Worm (Caenorhabditis elegans) whole organism, L3 larva: Measurements from ENCODE around the gene F13H8.1.
A peak's percentile ranks its signal among the peaks of the same experiment; 100 is the strongest.

ENCODE experiments used
- R02D3.7 ChIP-seq: fragments of 150-350 bp; optimal IDR thresholded peaks from 2 replicates; lab custom pipeline; 2014; ENCODE audit warnings: missing biosample characterization, missing genetic modification characterization
- aly-2 ChIP-seq: fragments of 150-350 bp; optimal IDR thresholded peaks from 2 replicates; lab custom pipeline; 2014; ENCODE audit warnings: missing biosample characterization, missing genetic modification characterization
- ama-1 ChIP-seq: fragments of 150-350 bp; optimal IDR thresholded peaks from 2 replicates; lab custom pipeline; 2018
- ceh-16 ChIP-seq: sonication (generic microtip); optimal IDR thresholded peaks from 2 replicates; lab custom pipeline; 2017; ENCODE audit warnings: missing biosample characterization, missing genetic modification characterization
- ceh-28 ChIP-seq: fragments of 150-350 bp; optimal IDR thresholded peaks from 2 replicates; lab custom pipeline; 2014; ENCODE audit warnings: missing biosample characterization, missing genetic modification reagents, missing genetic modification characterization
- ceh-82 ChIP-seq: fragments of 150-350 bp; optimal IDR thresholded peaks from 2 replicates; lab custom pipeline; 2014; ENCODE audit warnings: missing biosample characterization, missing genetic modification characterization
- ceh-9 ChIP-seq: sonication (generic microtip); optimal IDR thresholded peaks from 2 replicates; lab custom pipeline; 2018; ENCODE audit warnings: missing biosample characterization, missing genetic modification characterization
- daf-12 ChIP-seq: fragments of 150-350 bp; optimal IDR thresholded peaks from 2 replicates; lab custom pipeline; 2014; ENCODE audit warnings: missing biosample characterization, missing genetic modification reagents, missing genetic modification characterization
- egl-27 ChIP-seq: sonication (generic microtip); optimal IDR thresholded peaks from 4 replicates; lab custom pipeline; 2017; ENCODE audit warnings: missing biosample characterization, missing genetic modification reagents, missing genetic modification characterization
- elt-1 ChIP-seq: fragments of 150-350 bp; optimal IDR thresholded peaks from 2 replicates; lab custom pipeline; 2014; ENCODE audit warnings: missing biosample characterization, missing genetic modification characterization
- elt-2 ChIP-seq: sonication (generic microtip); optimal IDR thresholded peaks from 2 replicates; lab custom pipeline; 2016; ENCODE audit warnings: missing genetic modification reagents, mild to moderate bottlenecking, missing genetic modification characterization, missing compliant biosample characterization
- eor-1 ChIP-seq, 2 experiments: fragments of 150-350 bp; optimal IDR thresholded peaks; 2 replicates each; lab custom pipeline; 2014 to 2018; ENCODE audit warnings: missing biosample characterization in 2 of 2, missing genetic modification characterization in 2 of 2
- fkh-2 ChIP-seq: fragments of 150-350 bp; optimal IDR thresholded peaks from 2 replicates; lab custom pipeline; 2014; ENCODE audit warnings: missing biosample characterization, missing genetic modification reagents, missing genetic modification characterization
- fos-1 ChIP-seq: fragments of 150-350 bp; optimal IDR thresholded peaks from 2 replicates; lab custom pipeline; 2014; ENCODE audit warnings: missing biosample characterization, missing genetic modification characterization
- hmg-11 ChIP-seq: sonication (generic microtip); optimal IDR thresholded peaks from 2 replicates; lab custom pipeline; 2016; ENCODE audit warnings: missing genetic modification characterization, missing compliant biosample characterization
- lin-15B ChIP-seq: fragments of 150-350 bp; optimal IDR thresholded peaks from 2 replicates; lab custom pipeline; 2014; ENCODE audit warnings: missing biosample characterization, missing genetic modification characterization
- lin-39 ChIP-seq: fragments of 150-350 bp; optimal IDR thresholded peaks from 2 replicates; lab custom pipeline; 2018; ENCODE audit warnings: missing biosample characterization, missing genetic modification reagents, missing genetic modification characterization
- nfya-1 ChIP-seq: sonication (generic microtip); optimal IDR thresholded peaks from 2 replicates; lab custom pipeline; 2017; ENCODE audit warnings: missing genetic modification characterization, mild to moderate bottlenecking, missing compliant biosample characterization, antibody characterized with exemption, moderate library complexity; ENCODE audit not compliant: insufficient read depth
- nhr-11 ChIP-seq: fragments of 150-350 bp; optimal IDR thresholded peaks from 2 replicates; lab custom pipeline; 2014; ENCODE audit warnings: missing biosample characterization, missing genetic modification characterization
- nhr-12 ChIP-seq: fragments of 150-350 bp; optimal IDR thresholded peaks from 2 replicates; lab custom pipeline; 2014; ENCODE audit warnings: missing biosample characterization, missing genetic modification characterization
- nhr-23 ChIP-seq: fragments of 150-350 bp; optimal IDR thresholded peaks from 2 replicates; lab custom pipeline; 2014; ENCODE audit warnings: missing biosample characterization, missing genetic modification reagents, missing genetic modification characterization
- nhr-237 ChIP-seq: fragments of 150-350 bp; optimal IDR thresholded peaks from 2 replicates; lab custom pipeline; 2014; ENCODE audit warnings: missing biosample characterization, missing genetic modification characterization
- nhr-25 ChIP-seq: sonication (generic microtip); optimal IDR thresholded peaks from 2 replicates; lab custom pipeline; 2017; ENCODE audit warnings: missing biosample characterization, missing genetic modification characterization
- nhr-28 ChIP-seq: fragments of 150-350 bp; optimal IDR thresholded peaks from 2 replicates; lab custom pipeline; 2014; ENCODE audit warnings: missing biosample characterization, missing genetic modification characterization
- nhr-43 ChIP-seq: sonication (generic microtip); optimal IDR thresholded peaks from 2 replicates; lab custom pipeline; 2016; ENCODE audit warnings: mild to moderate bottlenecking, missing genetic modification characterization, missing compliant biosample characterization; ENCODE audit not compliant: poor library complexity, severe bottlenecking
- nhr-67 ChIP-seq: fragments of 150-350 bp; optimal IDR thresholded peaks from 2 replicates; lab custom pipeline; 2014; ENCODE audit warnings: missing biosample characterization, missing genetic modification characterization
- nhr-77 ChIP-seq: fragments of 150-350 bp; optimal IDR thresholded peaks from 2 replicates; lab custom pipeline; 2014; ENCODE audit warnings: missing biosample characterization, missing genetic modification characterization
- pha-4 ChIP-seq: fragments of 150-350 bp; optimal IDR thresholded peaks from 2 replicates; lab custom pipeline; 2014; ENCODE audit warnings: missing biosample characterization, missing genetic modification reagents, missing genetic modification characterization
- pqm-1 ChIP-seq: fragments of 150-350 bp; optimal IDR thresholded peaks from 2 replicates; lab custom pipeline; 2017; ENCODE audit warnings: missing biosample characterization, missing genetic modification characterization, inconsistent platforms
- sea-2 ChIP-seq: fragments of 150-350 bp; sonication (generic microtip); optimal IDR thresholded peaks from 4 replicates; lab custom pipeline; 2014; ENCODE audit warnings: missing biosample characterization, missing genetic modification reagents, missing genetic modification characterization
- skn-1 ChIP-seq: fragments of 150-350 bp; optimal IDR thresholded peaks from 2 replicates; lab custom pipeline; 2014; ENCODE audit warnings: missing biosample characterization, missing genetic modification characterization
- snpc-4 ChIP-seq: fragments of 150-350 bp; optimal IDR thresholded peaks from 2 replicates; lab custom pipeline; 2014; ENCODE audit warnings: missing biosample characterization, missing genetic modification characterization
- tbx-2 ChIP-seq: sonication (generic microtip); optimal IDR thresholded peaks from 2 replicates; lab custom pipeline; 2016; ENCODE audit warnings: mild to moderate bottlenecking, missing genetic modification characterization, missing compliant biosample characterization
- unc-39 ChIP-seq: sonication (generic microtip); optimal IDR thresholded peaks from 4 replicates; lab custom pipeline; 2017; ENCODE audit warnings: missing biosample characterization, missing genetic modification characterization
- unc-62 ChIP-seq: fragments of 150-350 bp; sonication (generic microtip); optimal IDR thresholded peaks from 4 replicates; lab custom pipeline; 2014; ENCODE audit warnings: missing biosample characterization, missing genetic modification reagents, missing genetic modification characterization
- ztf-4 ChIP-seq: fragments of 150-350 bp; optimal IDR thresholded peaks from 2 replicates; lab custom pipeline; 2014; ENCODE audit warnings: missing biosample characterization, missing genetic modification characterization

Gene F13H8.1

DNA sequence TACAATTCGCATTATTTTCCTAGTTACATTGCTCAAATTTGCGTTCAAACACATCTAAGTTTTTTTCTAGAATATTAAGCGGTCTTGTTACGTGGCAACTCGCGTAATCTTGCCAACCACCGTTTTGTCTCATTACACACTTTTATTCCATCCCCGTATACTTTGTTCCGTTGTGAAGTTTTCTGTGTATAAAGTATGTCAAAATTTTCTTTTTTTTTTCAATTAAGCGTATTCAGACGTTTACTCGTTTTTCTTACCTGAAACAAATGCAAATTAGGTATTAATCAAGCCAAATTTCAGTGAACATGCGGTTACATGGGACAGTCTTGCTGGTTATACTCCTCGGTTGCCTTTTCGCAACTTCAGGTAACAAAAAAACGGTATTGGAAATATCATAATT is 36.2 kb upstream of the F13H8.1 start, which contains the start of gene T24H7.2:
Gene T24H7.2, plus strand, starts transcription at position 301 of the 400 bp plus-strand sequence.
- TF ChIP-seq nhr-12 (tag; lab: Kevin White, UChicago) (no peak), nhr-43 (tag; lab: Kevin White, UChicago) (no peak), snpc-4 (tag; lab: Kevin White, UChicago) (no peak), ceh-16 (tag; lab: Kevin White, UChicago) (no peak), nhr-77 (tag; lab: Kevin White, UChicago) (no peak), fkh-2 (tag; lab: Kevin White, UChicago) (no peak), R02D3.7 (tag; lab: Kevin White, UChicago) (no peak), unc-62 (no peak)

DNA sequence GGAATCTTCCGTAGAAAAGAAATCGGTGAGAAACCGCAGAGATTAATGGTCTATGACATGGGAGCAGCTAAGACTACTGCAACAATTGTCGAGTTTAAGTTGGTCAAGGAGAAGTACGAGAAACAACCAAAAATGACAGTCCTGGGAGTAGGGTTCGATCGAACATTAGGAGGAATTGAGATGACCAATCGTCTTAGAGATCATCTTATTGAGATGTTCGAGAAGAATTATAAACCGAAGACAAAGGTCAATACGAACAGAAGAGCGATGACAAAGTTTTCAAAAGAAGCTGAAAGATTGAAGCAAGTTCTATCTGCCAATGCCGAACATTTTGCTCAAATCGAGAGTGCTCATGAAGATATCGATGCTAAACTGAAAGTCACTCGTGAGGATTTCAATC is 35.2 kb upstream of the F13H8.1 start:
- no peak for TF ChIP-seq R02D3.7 (tag; lab: Kevin White, UChicago)
- no peak for TF ChIP-seq ceh-16 (tag; lab: Kevin White, UChicago)
- TF ChIP-seq fos-1 (tag; lab: Kevin White, UChicago) = no peak
- no peak for TF ChIP-seq pqm-1 (tag; lab: Kevin White, UChicago)
- TF ChIP-seq nhr-28 (tag; lab: Kevin White, UChicago) = no peak
- no peak for TF ChIP-seq nhr-25 (tag; lab: Kevin White, UChicago)
- TF ChIP-seq ceh-82 (tag; lab: Kevin White, UChicago) = no peak
- TF ChIP-seq egl-27 (tag; lab: Kevin White, UChicago) = no peak
- TF ChIP-seq fkh-2 (tag; lab: Kevin White, UChicago) = no peak
- TF ChIP-seq ama-1 (lab: Kevin White, UChicago) = no peak
- no peak for TF ChIP-seq sea-2 (GFP tag; lab: Kevin White, UChicago)
- no peak for TF ChIP-seq unc-62

DNA sequence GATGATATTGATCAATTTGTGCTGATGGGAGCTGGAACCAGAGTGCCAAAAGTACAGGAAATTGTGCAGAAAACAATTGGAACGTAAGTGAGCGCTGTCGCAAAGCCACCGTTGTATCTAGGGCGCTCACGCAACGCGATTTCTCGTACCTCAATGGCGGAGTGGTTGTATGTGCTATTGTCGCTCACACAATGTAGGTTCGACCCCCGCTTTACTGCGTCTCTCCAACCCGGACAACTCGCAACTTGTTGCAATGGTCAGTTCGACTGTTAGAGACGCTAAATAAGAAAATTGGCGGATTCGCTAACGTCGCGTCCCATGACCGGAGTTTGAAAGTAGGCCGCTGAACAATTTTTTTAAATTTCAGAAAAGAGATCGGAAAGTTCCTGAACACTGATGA is 34.7 kb upstream of the F13H8.1 start:
- no peak for TF ChIP-seq ztf-4 (tag; lab: Kevin White, UChicago)
- no peak for TF ChIP-seq ceh-9 (tag; lab: Kevin White, UChicago)
- TF ChIP-seq nhr-11 (tag; lab: Kevin White, UChicago) = no peak
- no peak for TF ChIP-seq unc-39
- TF ChIP-seq elt-2 (tag; lab: Kevin White, UChicago) = peak; percentile 21
- TF ChIP-seq ama-1 (lab: Kevin White, UChicago) = no peak
- peak; percentile 18 for TF ChIP-seq nhr-25 (tag; lab: Kevin White, UChicago)
- no peak for TF ChIP-seq nhr-67 (tag; lab: Kevin White, UChicago)
- TF ChIP-seq lin-39 (tag; lab: Kevin White, UChicago) = peak; percentile 82
- TF ChIP-seq ceh-28 (tag; lab: Kevin White, UChicago) = no peak
- peak; percentile 59 for TF ChIP-seq nhr-23 (tag; lab: Kevin White, UChicago)
- TF ChIP-seq nhr-237 (tag; lab: Kevin White, UChicago) = no peak
- no peak for TF ChIP-seq nhr-77 (tag; lab: Kevin White, UChicago)
- no peak for TF ChIP-seq fkh-2 (tag; lab: Kevin White, UChicago)
- TF ChIP-seq nhr-28 (tag; lab: Kevin White, UChicago) = no peak
- TF ChIP-seq eor-1 (tag; optimal IDR thresholded peaks at IDR 0.05; lab: Kevin White, UChicago) = no peak
- TF ChIP-seq skn-1 (tag; lab: Kevin White, UChicago) = no peak
- TF ChIP-seq R02D3.7 (tag; lab: Kevin White, UChicago) = no peak
- no peak for TF ChIP-seq ceh-82 (tag; lab: Kevin White, UChicago)
- no peak for TF ChIP-seq daf-12 (tag; lab: Kevin White, UChicago)
- TF ChIP-seq ceh-16 (tag; lab: Kevin White, UChicago) = no peak
- TF ChIP-seq pha-4 (tag; lab: Kevin White, UChicago) = peak; percentile 85
- TF ChIP-seq aly-2 (tag; lab: Kevin White, UChicago) = no peak
- TF ChIP-seq elt-1 (tag; lab: Kevin White, UChicago) = no peak
- TF ChIP-seq nhr-43 (tag; lab: Kevin White, UChicago) = peak; percentile 70
- peak; percentile 19 for TF ChIP-seq tbx-2
- TF ChIP-seq lin-15B (tag; lab: Kevin White, UChicago) = peak; percentile 2
- peak; percentile 59 for TF ChIP-seq nfya-1 (tag; lab: Kevin White, UChicago)
- peak; percentile 22 for TF ChIP-seq hmg-11 (tag; lab: Kevin White, UChicago)
- TF ChIP-seq pqm-1 (tag; lab: Kevin White, UChicago) = peak; percentile 24
